Worm (Caenorhabditis elegans): ENCODE data around the gene irld-48.

The irld-48 gene

ce11 chrII:2920817-2921458 is 34.9 kb upstream of the irld-48 start (continued):
- TF ChIP-seq nhr-90 (tag; optimal IDR thresholded peaks at IDR 0.05) (peak; percentile 62), attf-5 (GFP tag; optimal IDR thresholded peaks at IDR 0.05) (peak; percentile 74), madf-8 (GFP tag; conservative IDR thresholded peaks at IDR 0.05) (peak; percentile 85), rcor-1 (GFP tag; IDR thresholded peaks at IDR 0.05) (peak; percentile 77), lsl-1 (GFP tag; optimal IDR thresholded peaks at IDR 0.05) (peak; percentile 92), dpl-1 (GFP tag; optimal IDR thresholded peaks at IDR 0.05) (peak; percentile 49), dpff-1 (tag; optimal IDR thresholded peaks at IDR 0.05) (no peak), F10E7.11 (tag; optimal IDR thresholded peaks at IDR 0.05) (peak; percentile 37), attf-6 (GFP tag; IDR thresholded peaks at IDR 0.05) (no peak), nhr-80 (tag; optimal IDR thresholded peaks at IDR 0.05) (peak; percentile 3), F52B5.7 (tag; optimal IDR thresholded peaks at IDR 0.05) (peak; percentile 37), die-1 (tag; optimal IDR thresholded peaks at IDR 0.05) (peak; percentile 0), snpc-3.4 (tag; optimal IDR thresholded peaks at IDR 0.05) (peak; percentile 46), F33H1.4 (GFP tag; IDR thresholded peaks at IDR 0.05) (peak; percentile 89), hrde-1 (tag; optimal IDR thresholded peaks at IDR 0.05; ENCODE audit: borderline replicate concordance) (peak; percentile 73), B0019.2 (GFP tag; conservative IDR thresholded peaks at IDR 0.05) (no peak), K12H6.12 (tag; optimal IDR thresholded peaks at IDR 0.05) (no peak), ceh-79 (tag; optimal IDR thresholded peaks at IDR 0.05) (peak; percentile 68), snpc-4 (GFP tag; optimal IDR thresholded peaks at IDR 0.05) (peak; percentile 22), snpc-4 (tag; optimal IDR thresholded peaks at IDR 0.05) (peak in 2 of 4 experiments; percentile 39 to 45), Y79H2A.3 (GFP tag; conservative IDR thresholded peaks at IDR 0.05) (0 out of 2 replicates have a peak, but pooled peaks have one; percentile 29), him-1 (tag; optimal IDR thresholded peaks at IDR 0.05) (peak; percentile 34), B0035.1 (tag; optimal IDR thresholded peaks at IDR 0.05) (peak; percentile 40), zfh-2 (GFP tag; conservative IDR thresholded peaks at IDR 0.05) (peak; percentile 62; the same call in 1 of the 2 replicates)

- TF ChIP-seq atf-7 (tag; optimal IDR thresholded peaks at IDR 0.05) (no peak), egrh-3 (GFP tag; IDR thresholded peaks at IDR 0.05) (peak; percentile 45; the same call in 1 of the 2 replicates), mcd-1 (GFP tag; IDR thresholded peaks at IDR 0.05) (0 out of 2 replicates have a peak, but pooled peaks have one; percentile 12), zfh-2 (GFP tag; conservative IDR thresholded peaks at IDR 0.05) (peak; percentile 79), ceh-100 (GFP tag; IDR thresholded peaks at IDR 0.05) (no peak), B0019.2 (GFP tag; conservative IDR thresholded peaks at IDR 0.05) (no peak), B0336.3 (GFP tag; IDR thresholded peaks at IDR 0.05) (no peak), fkh-3 (tag; optimal IDR thresholded peaks at IDR 0.05) (no peak), F57C9.4 (tag; optimal IDR thresholded peaks at IDR 0.05) (no peak), hmg-1.2 (GFP tag; IDR thresholded peaks at IDR 0.05) (peak; percentile 90), nhr-27 (tag; optimal IDR thresholded peaks at IDR 0.05) (no peak), F39B2.1 (GFP tag; IDR thresholded peaks at IDR 0.05) (no peak), pha-4 (tag; optimal IDR thresholded peaks at IDR 0.05) (no peak), sea-2 (GFP tag; IDR thresholded peaks at IDR 0.05) (no peak), snpc-1.3 (tag; optimal IDR thresholded peaks at IDR 0.05; ENCODE audit: insufficient read depth) (no peak)
These were observed 34.0 kb upstream of the irld-48 start for ce11 chrII:2921860-2922259.
